Fruit fly (Drosophila melanogaster): ENCODE data around the gene CG4766.
A peak's percentile ranks its signal among the peaks of the same experiment; 100 is the strongest.

The CG4766 gene

dm6 chrX:6024638-6025037 lies 24.0 kb upstream of the CG4766 start (continued):
- peak; percentile 26 for TF ChIP-seq Blimp-1 (GFP tag; optimal IDR thresholded peaks at IDR 0.05)
- TF ChIP-seq E2f1 (GFP tag; IDR thresholded peaks at IDR 0.05), result peak; percentile 58
- peak; percentile 23 for TF ChIP-seq CG1602 (GFP tag; optimal IDR thresholded peaks at IDR 0.05)
- TF ChIP-seq pho (GFP tag; optimal IDR thresholded peaks at IDR 0.05), result no peak
- TF ChIP-seq ind (GFP tag; optimal IDR thresholded peaks at IDR 0.05), result peak; percentile 31
- no peak for TF ChIP-seq yki (optimal IDR thresholded peaks at IDR 0.05)
- TF ChIP-seq HLH54F (GFP tag; optimal IDR thresholded peaks at IDR 0.05), result peak; percentile 7
- no peak for TF ChIP-seq Trl (optimal IDR thresholded peaks at IDR 0.05)
- no peak for TF ChIP-seq Trl (GFP tag; optimal IDR thresholded peaks at IDR 0.05)
- no peak for TF ChIP-seq CG11723 (GFP tag; optimal IDR thresholded peaks at IDR 0.05)
- no peak for TF ChIP-seq CG6791 (GFP tag; IDR thresholded peaks at IDR 0.05; ENCODE audit: partially characterized antibody)
- TF ChIP-seq CG34224 (GFP tag; IDR thresholded peaks at IDR 0.05; ENCODE audit: partially characterized antibody), result no peak
- TF ChIP-seq CG3726 (GFP tag; IDR thresholded peaks at IDR 0.05), result 0 out of 3 replicates have a peak, but pooled peaks have one; percentile 20
- TF ChIP-seq CG6175 (GFP tag; IDR thresholded peaks at IDR 0.05), result no peak
- TF ChIP-seq danr (GFP tag; IDR thresholded peaks at IDR 0.05), result no peak; the same call in 1 of the 2 replicates
- TF ChIP-seq NK7.1 (GFP tag; optimal IDR thresholded peaks at IDR 0.05), result no peak
- no peak for TF ChIP-seq cato (GFP tag; optimal IDR thresholded peaks at IDR 0.05; ENCODE audit: borderline replicate concordance)
- no peak for TF ChIP-seq Meics (GFP tag; optimal IDR thresholded peaks at IDR 0.05)
- TF ChIP-seq CG3281 (GFP tag; optimal IDR thresholded peaks at IDR 0.05), result no peak
- TF ChIP-seq Nf-YA (GFP tag; IDR thresholded peaks at IDR 0.05), result 0 out of 2 replicates have a peak, but pooled peaks have one; percentile 25
- peak; percentile 23 for TF ChIP-seq CG4617 (GFP tag; optimal IDR thresholded peaks at IDR 0.05; ENCODE audit: borderline replicate concordance)
- TF ChIP-seq CG10267 (tag; optimal IDR thresholded peaks at IDR 0.05), result peak; percentile 48
- TF ChIP-seq CG15479 (GFP tag; optimal IDR thresholded peaks at IDR 0.05), result no peak
- TF ChIP-seq lola (GFP tag; optimal IDR thresholded peaks at IDR 0.05), result peak in 1 of 3 experiments; percentile 79
- TF ChIP-seq hth (optimal IDR thresholded peaks at IDR 0.05), result no peak
- no peak for TF ChIP-seq CG5180 (GFP tag; optimal IDR thresholded peaks at IDR 0.05)
- no peak for TF ChIP-seq salm (tag; optimal IDR thresholded peaks at IDR 0.05)
- no peak for TF ChIP-seq CG16813 (GFP tag; IDR thresholded peaks at IDR 0.05; ENCODE audit: partially characterized antibody)
- no peak for TF ChIP-seq Nf-YB (GFP tag; optimal IDR thresholded peaks at IDR 0.05)
- TF ChIP-seq Bgb (GFP tag; IDR thresholded peaks at IDR 0.05; ENCODE audit: partially characterized antibody), result no peak
- TF ChIP-seq mam (GFP tag; optimal IDR thresholded peaks at IDR 0.05), result no peak
- peak; percentile 42 for TF ChIP-seq trem (tag; optimal IDR thresholded peaks at IDR 0.05)
- TF ChIP-seq CG17802 (tag; optimal IDR thresholded peaks at IDR 0.05), result peak; percentile 28
- peak; percentile 9 for TF ChIP-seq slp2 (GFP tag; optimal IDR thresholded peaks at IDR 0.05)
- no peak for TF ChIP-seq CG7963 (GFP tag; IDR thresholded peaks at IDR 0.05; ENCODE audit: partially characterized antibody)
- TF ChIP-seq NC2α (GFP tag; optimal IDR thresholded peaks at IDR 0.05), result peak; percentile 16
- peak; percentile 18 for TF ChIP-seq Bdp1 (GFP tag; optimal IDR thresholded peaks at IDR 0.05)
- no peak for TF ChIP-seq CG9437 (GFP tag; optimal IDR thresholded peaks at IDR 0.05)
- TF ChIP-seq CG12071 (GFP tag; optimal IDR thresholded peaks at IDR 0.05), result no peak
- TF ChIP-seq fu2 (GFP tag; optimal IDR thresholded peaks at IDR 0.05), result no peak
- TF ChIP-seq CG15514 (GFP tag; optimal IDR thresholded peaks at IDR 0.05), result no peak
- TF ChIP-seq CG4854 (GFP tag; optimal IDR thresholded peaks at IDR 0.05), result no peak
- TF ChIP-seq Dll (GFP tag; IDR thresholded peaks at IDR 0.05; ENCODE audit: partially characterized antibody), result no peak
- peak; percentile 57 for TF ChIP-seq sisA (GFP tag; IDR thresholded peaks at IDR 0.05)
- TF ChIP-seq CG1233 (GFP tag; optimal IDR thresholded peaks at IDR 0.05), result peak; percentile 44
- TF ChIP-seq aop (GFP tag; IDR thresholded peaks at IDR 0.05), result no peak
- TF ChIP-seq hb (GFP tag; IDR thresholded peaks at IDR 0.05; ENCODE audit: partially characterized antibody), result no peak
- no peak for TF ChIP-seq CG2116 (GFP tag; optimal IDR thresholded peaks at IDR 0.05)
- TF ChIP-seq fru (optimal IDR thresholded peaks at IDR 0.05), result no peak
- no peak for TF ChIP-seq eyg (GFP tag; optimal IDR thresholded peaks at IDR 0.05)
- TF ChIP-seq cad (GFP tag; optimal IDR thresholded peaks at IDR 0.05), result no peak
- TF ChIP-seq Six4 (GFP tag; optimal IDR thresholded peaks at IDR 0.05), result peak; percentile 37

Measured in whole organism, embryonic.